Worm (Caenorhabditis elegans): ENCODE data around the gene F38A1.15.

- TF ChIP-seq syd-9 (tag; optimal IDR thresholded peaks at IDR 0.05) (no peak), C38D4.7 (GFP tag; optimal IDR thresholded peaks at IDR 0.05) (no peak), ceh-19 (GFP tag; optimal IDR thresholded peaks at IDR 0.05) (no peak), fkh-10 (GFP tag; optimal IDR thresholded peaks at IDR 0.05) (no peak)
These were observed 12.4 kb upstream of the F38A1.15 start, which contains the start of gene clec-167 for ce11 chrIV:1255632-1256031.
